Worm (Caenorhabditis elegans): ENCODE results near the gene F53C3.11.

The F53C3.11 gene

ce11 chrII:3927943-3928393 is 21.5 kb upstream of the F53C3.11 start, which contains the start of gene plpp-1.1:
Gene plpp-1.1 (minus strand): TSS chrII:3927993.
- TF ChIP-seq crh-2 (tag; optimal IDR thresholded peaks at IDR 0.05) = no peak
- no peak for TF ChIP-seq nhr-77 (tag; optimal IDR thresholded peaks at IDR 0.05)
- TF ChIP-seq snpc-4 (tag; optimal IDR thresholded peaks at IDR 0.05) = no peak
- TF ChIP-seq unc-39 (tag; optimal IDR thresholded peaks at IDR 0.05) = no peak
- no peak for TF ChIP-seq dmd-4 (tag; optimal IDR thresholded peaks at IDR 0.05)
- TF ChIP-seq sma-3 (GFP tag; optimal IDR thresholded peaks at IDR 0.05) = no peak
- TF ChIP-seq lin-13 (GFP tag; optimal IDR thresholded peaks at IDR 0.05) = no peak
- TF ChIP-seq nhr-11 (tag; optimal IDR thresholded peaks at IDR 0.05) = no peak
- TF ChIP-seq mab-5 (tag; optimal IDR thresholded peaks at IDR 0.05) = no peak
- no peak for TF ChIP-seq nhr-129 (tag; optimal IDR thresholded peaks at IDR 0.05)
- no peak for TF ChIP-seq unc-55 (GFP tag; optimal IDR thresholded peaks at IDR 0.05)
- TF ChIP-seq gmeb-1 (tag; optimal IDR thresholded peaks at IDR 0.05) = no peak
- no peak for TF ChIP-seq alr-1 (tag; optimal IDR thresholded peaks at IDR 0.05)
- TF ChIP-seq elt-1 (tag; optimal IDR thresholded peaks at IDR 0.05) = no peak
- TF ChIP-seq nhr-237 (tag; optimal IDR thresholded peaks at IDR 0.05) = no peak
- TF ChIP-seq egl-27 (tag; optimal IDR thresholded peaks at IDR 0.05) = no peak
- TF ChIP-seq ceh-82 (tag; optimal IDR thresholded peaks at IDR 0.05) = no peak

- TF ChIP-seq sem-4 (tag; optimal IDR thresholded peaks at IDR 0.05) (no peak), nhr-25 (tag; optimal IDR thresholded peaks at IDR 0.05) (no peak)
Observed at ce11 chrII:3922696-3923095, 16.2 kb upstream of the F53C3.11 start.

- TF ChIP-seq unc-55 (GFP tag; optimal IDR thresholded peaks at IDR 0.05) (no peak), fos-1 (tag; optimal IDR thresholded peaks at IDR 0.05) (no peak), ama-1 (optimal IDR thresholded peaks at IDR 0.05) (no peak), mbf-1 (tag; optimal IDR thresholded peaks at IDR 0.05) (no peak), crh-2 (tag; optimal IDR thresholded peaks at IDR 0.05) (no peak), C34F6.9 (tag; optimal IDR thresholded peaks at IDR 0.05) (no peak), unc-39 (tag; optimal IDR thresholded peaks at IDR 0.05) (no peak), nhr-12 (tag; optimal IDR thresholded peaks at IDR 0.05) (no peak), sma-3 (GFP tag; optimal IDR thresholded peaks at IDR 0.05) (no peak), nhr-10 (tag; optimal IDR thresholded peaks at IDR 0.05) (no peak), nhr-25 (tag; optimal IDR thresholded peaks at IDR 0.05) (no peak), egl-27 (tag; optimal IDR thresholded peaks at IDR 0.05) (no peak), gmeb-1 (tag; optimal IDR thresholded peaks at IDR 0.05) (no peak), nhr-237 (tag; optimal IDR thresholded peaks at IDR 0.05) (no peak), peb-1 (tag; optimal IDR thresholded peaks at IDR 0.05) (no peak)
Observed at ce11 chrII:3920611-3921010, 14.1 kb upstream of the F53C3.11 start.

ce11 chrII:3917985-3918633 is 11.6 kb upstream of the F53C3.11 start:
- no peak for TF ChIP-seq elt-1 (tag; optimal IDR thresholded peaks at IDR 0.05)
- no peak for TF ChIP-seq ama-1 (optimal IDR thresholded peaks at IDR 0.05)
- TF ChIP-seq aly-2 (tag; optimal IDR thresholded peaks at IDR 0.05) = no peak
- TF ChIP-seq F13H6.1 (tag; optimal IDR thresholded peaks at IDR 0.05) = no peak
- no peak for TF ChIP-seq nhr-77 (tag; optimal IDR thresholded peaks at IDR 0.05)
- no peak for TF ChIP-seq lin-39 (tag; optimal IDR thresholded peaks at IDR 0.05)
- TF ChIP-seq R02D3.7 (tag; optimal IDR thresholded peaks at IDR 0.05) = no peak
- no peak for TF ChIP-seq nhr-11 (tag; optimal IDR thresholded peaks at IDR 0.05)
- TF ChIP-seq elt-3 (tag; optimal IDR thresholded peaks at IDR 0.05) = no peak
- TF ChIP-seq Y55F3AM.14 (GFP tag; optimal IDR thresholded peaks at IDR 0.05) = no peak
- no peak for TF ChIP-seq lin-11 (tag; optimal IDR thresholded peaks at IDR 0.05)
- no peak for TF ChIP-seq egl-27 (tag; optimal IDR thresholded peaks at IDR 0.05)
- no peak for TF ChIP-seq zag-1 (tag; optimal IDR thresholded peaks at IDR 0.05)
- TF ChIP-seq ztf-1 (GFP tag; conservative IDR thresholded peaks at IDR 0.05) = no peak
- TF ChIP-seq gmeb-1 (tag; optimal IDR thresholded peaks at IDR 0.05) = no peak

ce11 chrII:3913673-3914072 is 7.2 kb upstream of the F53C3.11 start:
- TF ChIP-seq skn-1 (tag; optimal IDR thresholded peaks at IDR 0.05) (no peak), C34F6.9 (tag; optimal IDR thresholded peaks at IDR 0.05) (no peak), fos-1 (tag; optimal IDR thresholded peaks at IDR 0.05) (no peak), gmeb-1 (tag; optimal IDR thresholded peaks at IDR 0.05) (no peak), ztf-4 (tag; optimal IDR thresholded peaks at IDR 0.05) (no peak), zag-1 (tag; optimal IDR thresholded peaks at IDR 0.05) (no peak), mdl-1 (tag; optimal IDR thresholded peaks at IDR 0.05) (no peak), lin-11 (tag; optimal IDR thresholded peaks at IDR 0.05) (no peak), nhr-12 (tag; optimal IDR thresholded peaks at IDR 0.05) (no peak), nhr-11 (tag; optimal IDR thresholded peaks at IDR 0.05) (no peak), unc-39 (tag; optimal IDR thresholded peaks at IDR 0.05) (no peak), crh-2 (tag; optimal IDR thresholded peaks at IDR 0.05) (no peak), nhr-25 (tag; optimal IDR thresholded peaks at IDR 0.05) (no peak), snpc-4 (tag; optimal IDR thresholded peaks at IDR 0.05) (no peak), unc-55 (GFP tag; optimal IDR thresholded peaks at IDR 0.05) (no peak)

All from whole organism, L2 larva.